Fruit fly (Drosophila melanogaster): Measurements from ENCODE around the gene CG2540.
A peak's percentile ranks its signal among the peaks of the same experiment; 100 is the strongest.

Gene CG2540

DNA sequence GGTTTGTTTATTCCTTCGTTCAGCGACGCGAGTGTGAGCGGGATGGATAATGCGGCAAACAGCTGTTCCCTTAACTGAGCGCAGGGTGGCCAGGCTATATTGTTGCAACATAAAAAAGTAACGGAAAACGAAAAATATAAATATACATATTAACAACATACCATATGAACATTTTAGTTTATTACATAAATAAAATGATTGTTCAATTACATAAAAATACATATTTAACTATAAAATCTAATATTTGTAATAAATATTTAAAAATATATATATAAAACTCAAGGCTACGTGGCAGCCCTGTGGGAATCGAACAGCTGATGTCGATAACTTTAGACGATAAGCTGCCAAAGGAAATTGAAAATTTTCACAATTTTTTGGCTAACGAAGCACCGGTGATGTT lies at the start of gene CG2540, which contains the start of gene Aven:
TSS of gene CG2540 (plus strand) at position 315 of the 400 bp plus-strand sequence.
TSS of gene Aven (minus strand) at position 77 of the 400 bp plus-strand sequence.
- no peak for TF ChIP-seq usp (GFP tag; optimal IDR thresholded peaks at IDR 0.05)
- no peak for TF ChIP-seq CG8478 (optimal IDR thresholded peaks at IDR 0.05)
- no peak for TF ChIP-seq psq (optimal IDR thresholded peaks at IDR 0.05)
- no peak for TF ChIP-seq Dll (optimal IDR thresholded peaks at IDR 0.05)
- TF ChIP-seq pan (optimal IDR thresholded peaks at IDR 0.05) = no peak
- TF ChIP-seq EcR (GFP tag; optimal IDR thresholded peaks at IDR 0.05) = no peak

DNA sequence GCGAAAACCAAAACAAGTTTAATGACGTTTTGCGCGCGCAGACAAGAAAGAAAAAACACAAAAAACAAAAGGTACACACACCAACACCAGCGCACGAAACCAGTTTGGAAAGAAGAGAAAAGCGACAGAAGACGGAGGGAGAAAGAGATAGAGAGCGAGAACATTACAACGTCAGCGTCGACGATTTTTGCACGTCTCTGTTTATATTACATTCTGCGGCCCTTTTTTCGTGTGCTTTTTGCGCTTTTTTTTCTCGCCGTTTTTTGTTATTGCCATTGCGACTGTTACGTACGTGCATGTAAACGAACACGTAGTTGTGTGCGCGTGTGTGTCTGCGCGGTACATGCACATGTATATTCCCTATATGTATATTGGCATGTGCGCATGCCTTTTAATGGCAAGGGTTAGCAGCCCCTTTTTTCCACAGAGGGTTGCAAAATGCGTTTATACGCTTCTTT lies 49.6 kb upstream of the CG2540 start:
- TF ChIP-seq EcR (GFP tag; optimal IDR thresholded peaks at IDR 0.05) (no peak), pan (optimal IDR thresholded peaks at IDR 0.05) (no peak), usp (GFP tag; optimal IDR thresholded peaks at IDR 0.05) (no peak), psq (optimal IDR thresholded peaks at IDR 0.05) (no peak), CG8478 (optimal IDR thresholded peaks at IDR 0.05) (no peak), Dll (optimal IDR thresholded peaks at IDR 0.05) (no peak)

DNA sequence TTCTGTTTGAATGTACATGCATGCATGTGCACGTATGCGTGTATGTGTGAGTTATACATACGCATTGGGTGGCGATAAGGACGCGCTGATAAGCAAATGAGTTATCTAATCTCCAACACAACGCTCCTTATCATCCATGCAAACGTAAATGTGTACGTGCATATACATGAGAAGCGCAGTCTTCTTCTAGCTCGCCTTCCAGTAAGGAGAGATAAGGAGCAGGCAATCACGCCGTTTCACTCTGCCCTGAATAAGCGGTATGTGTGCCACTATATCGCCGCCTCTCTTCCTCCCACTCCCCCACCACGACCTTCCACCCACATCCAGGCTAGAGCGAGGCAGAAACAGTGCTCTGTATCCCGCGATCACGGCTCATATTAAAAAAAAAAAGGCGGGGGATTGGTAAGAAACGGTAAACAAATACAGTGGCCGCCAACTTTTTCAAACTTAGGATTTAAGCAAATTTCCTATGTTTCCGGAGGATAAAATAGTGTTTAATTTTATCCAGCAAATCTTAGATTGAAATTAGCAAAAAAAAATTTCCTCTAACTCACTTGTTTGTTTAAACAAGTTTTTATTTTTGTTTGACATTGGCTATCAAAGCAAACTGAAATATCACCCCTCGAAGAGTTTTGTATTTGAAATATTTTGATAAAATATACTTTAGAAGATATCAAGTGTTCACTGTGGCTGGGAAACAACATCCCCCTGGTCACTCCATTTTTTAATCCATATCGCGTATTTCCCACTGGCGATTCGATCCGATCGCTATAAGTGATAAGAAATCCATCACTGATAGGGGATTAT lies 49.0 kb upstream of the CG2540 start:
- no peak for TF ChIP-seq usp (GFP tag; optimal IDR thresholded peaks at IDR 0.05)
- no peak for TF ChIP-seq psq (optimal IDR thresholded peaks at IDR 0.05)
- no peak for TF ChIP-seq pan (optimal IDR thresholded peaks at IDR 0.05)
- TF ChIP-seq EcR (GFP tag; optimal IDR thresholded peaks at IDR 0.05) = no peak
- no peak for TF ChIP-seq CG8478 (optimal IDR thresholded peaks at IDR 0.05)
- TF ChIP-seq Dll (optimal IDR thresholded peaks at IDR 0.05) = no peak

DNA sequence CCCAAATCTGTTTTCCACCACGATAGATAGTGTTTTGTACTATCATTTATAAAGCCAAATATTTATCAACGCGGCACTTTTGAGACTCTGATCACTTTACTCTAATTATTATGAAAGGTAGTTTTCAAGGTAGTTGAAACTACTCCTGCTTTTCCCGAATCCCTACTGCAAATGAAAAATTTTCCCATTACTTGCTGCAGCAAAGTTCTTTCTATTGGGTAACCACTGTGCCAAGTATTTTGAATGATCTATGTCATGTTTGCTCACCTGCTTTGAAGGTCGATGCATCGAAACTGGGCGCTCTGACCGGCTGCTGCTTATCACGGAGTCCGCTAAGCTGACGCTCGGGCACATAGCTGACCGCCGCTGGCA lies 48.4 kb upstream of the CG2540 start:
- TF ChIP-seq CG8478 (optimal IDR thresholded peaks at IDR 0.05) (no peak), usp (GFP tag; optimal IDR thresholded peaks at IDR 0.05) (no peak), psq (optimal IDR thresholded peaks at IDR 0.05) (no peak), Dll (optimal IDR thresholded peaks at IDR 0.05) (no peak), EcR (GFP tag; optimal IDR thresholded peaks at IDR 0.05) (no peak), pan (optimal IDR thresholded peaks at IDR 0.05) (no peak)

DNA sequence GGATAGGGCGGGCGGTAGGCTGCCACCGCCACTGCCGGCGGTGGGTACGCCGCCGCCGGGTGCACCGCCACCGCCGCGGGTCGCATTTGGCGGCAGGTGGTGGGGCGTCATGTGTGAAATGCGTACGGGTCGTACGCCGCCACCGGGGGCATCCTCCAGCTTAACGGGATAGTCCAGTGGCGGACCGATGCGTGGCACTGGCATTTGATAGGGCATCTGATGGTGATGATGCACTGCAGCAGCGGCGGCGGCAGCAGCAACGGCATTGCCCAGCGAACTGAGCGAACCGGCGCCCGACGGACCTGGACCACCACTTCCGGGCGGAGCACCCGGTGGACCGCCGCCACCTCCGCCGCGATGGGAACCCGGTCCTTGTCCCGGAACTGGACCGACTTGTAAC lies 47.8 kb upstream of the CG2540 start:
- TF ChIP-seq EcR (GFP tag; optimal IDR thresholded peaks at IDR 0.05) (no peak), pan (optimal IDR thresholded peaks at IDR 0.05) (no peak), usp (GFP tag; optimal IDR thresholded peaks at IDR 0.05) (no peak), CG8478 (optimal IDR thresholded peaks at IDR 0.05) (no peak), psq (optimal IDR thresholded peaks at IDR 0.05) (no peak), Dll (optimal IDR thresholded peaks at IDR 0.05) (no peak)

DNA sequence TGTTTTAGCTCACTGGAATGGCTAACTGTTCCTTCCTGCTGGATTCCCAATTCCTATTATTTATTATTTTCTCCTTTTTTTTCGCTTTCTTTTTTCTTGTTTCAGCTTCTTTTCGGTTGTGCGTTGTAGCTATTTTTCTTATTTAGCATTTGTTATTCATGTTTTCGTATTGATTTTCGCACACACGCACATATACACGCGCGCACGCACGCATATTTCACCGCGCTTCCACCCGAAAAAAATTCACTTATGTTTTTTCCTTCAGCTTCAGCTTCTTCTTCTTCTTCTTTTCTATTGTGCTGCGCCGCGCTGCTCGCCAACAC lies 47.1 kb upstream of the CG2540 start:
- no peak for TF ChIP-seq CG8478 (optimal IDR thresholded peaks at IDR 0.05)
- TF ChIP-seq Dll (optimal IDR thresholded peaks at IDR 0.05) = no peak
- TF ChIP-seq pan (optimal IDR thresholded peaks at IDR 0.05) = no peak
- TF ChIP-seq EcR (GFP tag; optimal IDR thresholded peaks at IDR 0.05) = no peak
- no peak for TF ChIP-seq usp (GFP tag; optimal IDR thresholded peaks at IDR 0.05)
- no peak for TF ChIP-seq psq (optimal IDR thresholded peaks at IDR 0.05)

DNA sequence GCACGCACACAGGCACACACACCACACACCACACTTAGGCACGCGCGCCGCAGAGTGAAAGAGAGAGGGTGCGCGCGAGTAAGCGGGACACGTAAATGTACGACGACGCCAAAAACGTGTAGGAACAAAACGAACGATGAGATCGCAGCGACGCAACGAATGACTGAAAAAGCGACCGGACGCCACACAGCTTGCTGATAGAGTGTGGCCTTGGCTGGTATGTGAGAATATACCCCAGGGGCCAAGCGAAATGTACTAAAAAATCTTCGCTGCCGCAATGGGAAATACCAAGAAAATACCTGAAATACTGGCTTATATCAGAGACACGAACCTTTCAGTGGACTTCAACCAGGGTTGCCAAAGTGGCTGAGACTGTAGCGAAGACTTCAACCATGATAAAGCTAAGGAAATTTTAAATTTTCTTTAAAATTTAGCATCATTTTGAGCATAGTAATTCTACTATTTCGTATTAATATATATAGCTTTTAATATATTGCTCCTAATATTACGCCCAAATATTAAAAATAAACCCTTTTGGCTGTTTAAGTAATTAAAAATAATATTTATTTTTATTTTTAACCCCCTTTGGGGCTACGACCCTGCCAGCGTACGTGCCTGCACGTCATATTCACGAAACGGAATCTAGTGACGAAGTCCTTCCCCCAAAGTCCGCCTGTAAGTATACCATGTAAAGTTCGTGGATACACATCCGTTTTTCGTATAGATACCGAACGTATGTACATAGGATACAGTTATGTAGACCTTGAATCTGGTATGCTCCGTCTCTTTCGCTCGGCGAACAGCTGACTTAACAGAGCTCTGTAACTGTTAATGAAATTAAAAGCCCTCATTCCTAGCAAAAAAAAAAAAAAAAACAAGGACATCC lies 46.5 kb upstream of the CG2540 start, which contains the start of gene Pits:
TSS of gene Pits (minus strand) at position 210 of the 886 bp plus-strand sequence.
- no peak for TF ChIP-seq usp (GFP tag; optimal IDR thresholded peaks at IDR 0.05)
- no peak for TF ChIP-seq psq (optimal IDR thresholded peaks at IDR 0.05)
- no peak for TF ChIP-seq pan (optimal IDR thresholded peaks at IDR 0.05)
- no peak for TF ChIP-seq Dll (optimal IDR thresholded peaks at IDR 0.05)
- TF ChIP-seq EcR (GFP tag; optimal IDR thresholded peaks at IDR 0.05) = no peak
- TF ChIP-seq CG8478 (optimal IDR thresholded peaks at IDR 0.05) = no peak

DNA sequence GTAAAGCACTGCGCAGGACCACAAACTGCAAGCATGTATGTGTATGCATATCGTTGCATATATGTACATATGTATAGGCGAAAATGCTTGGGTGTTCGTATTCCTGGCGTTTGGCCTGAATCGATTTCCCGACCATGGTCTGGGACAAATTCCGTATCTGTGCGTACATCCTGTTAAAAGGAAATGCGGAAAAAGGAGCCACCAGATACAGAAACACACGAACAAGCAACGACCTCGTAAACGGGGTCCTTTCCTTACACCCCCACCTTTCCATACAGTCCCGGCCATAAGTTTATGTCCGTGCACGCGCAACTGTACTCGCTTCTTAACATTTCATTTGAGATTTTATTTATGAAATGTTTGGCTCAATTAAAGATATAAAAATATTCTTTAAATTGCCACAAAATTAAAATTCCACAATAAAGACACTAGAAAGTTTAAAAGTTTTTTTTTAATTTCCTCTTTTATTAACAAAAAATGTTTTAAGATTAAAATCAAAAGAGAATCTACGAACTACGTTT lies 45.7 kb upstream of the CG2540 start:
- TF ChIP-seq EcR (GFP tag; optimal IDR thresholded peaks at IDR 0.05) (no peak), psq (optimal IDR thresholded peaks at IDR 0.05) (no peak)

DNA sequence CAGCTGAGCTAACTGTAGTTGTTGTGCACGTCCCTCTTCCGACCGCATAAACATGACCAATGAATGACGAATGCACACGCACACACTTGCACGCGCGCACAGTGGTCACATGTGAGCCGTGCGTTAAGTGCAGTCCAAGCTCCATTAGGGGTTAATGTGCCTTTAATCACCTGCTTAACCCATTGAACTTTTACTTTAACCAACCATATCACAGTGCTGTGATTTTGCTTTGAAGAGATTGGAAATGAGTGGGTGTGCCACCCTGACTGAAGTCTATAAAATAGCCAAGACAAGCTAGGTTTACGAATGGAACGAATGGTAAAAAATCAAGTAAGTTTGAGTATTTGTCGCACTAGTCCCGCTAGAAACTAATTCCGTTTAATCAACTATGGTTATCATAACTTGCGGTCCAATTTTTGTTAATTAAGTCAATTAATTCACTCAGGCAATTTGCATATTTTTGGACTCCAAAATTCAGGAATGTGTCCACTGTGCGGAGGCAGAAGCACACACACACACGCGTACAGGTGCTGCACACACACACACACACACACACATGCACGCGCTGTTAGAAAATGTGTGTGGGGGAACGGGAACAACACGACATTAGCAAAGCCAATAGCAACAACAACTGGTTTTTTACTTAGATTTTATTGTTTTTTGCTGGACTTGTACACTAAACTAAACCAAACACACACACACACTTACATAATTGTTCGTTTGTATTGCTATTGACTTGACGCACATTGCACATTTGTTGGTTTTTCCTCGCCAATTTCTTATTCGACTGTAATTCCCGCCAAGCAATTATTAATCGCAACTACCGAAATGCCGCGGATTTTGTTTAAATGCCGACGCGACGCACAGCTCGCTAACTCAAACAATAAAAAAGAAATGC lies 38.2 kb upstream of the CG2540 start:
- TF ChIP-seq CG8478 (optimal IDR thresholded peaks at IDR 0.05) (peak; percentile 9), Dll (optimal IDR thresholded peaks at IDR 0.05) (no peak), EcR (GFP tag; optimal IDR thresholded peaks at IDR 0.05) (no peak), pan (optimal IDR thresholded peaks at IDR 0.05) (no peak), psq (optimal IDR thresholded peaks at IDR 0.05) (no peak)

DNA sequence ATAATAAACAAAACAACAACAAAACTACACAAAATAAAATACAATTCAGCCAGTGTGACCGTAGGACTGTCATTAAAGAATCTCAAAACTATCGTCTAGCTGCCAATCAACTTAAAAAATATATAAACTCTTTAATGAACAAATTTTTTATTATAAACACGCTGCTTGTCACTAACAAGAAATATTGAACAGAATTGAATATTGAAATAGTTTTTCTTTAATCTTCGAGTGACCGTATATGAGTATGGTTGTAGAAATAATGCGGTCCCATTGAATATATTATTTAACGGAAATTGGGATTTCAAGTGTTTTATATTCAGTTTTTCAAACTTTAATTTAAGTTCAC lies 37.6 kb upstream of the CG2540 start, which contains the start of gene LIMK1:
TSS of gene LIMK1 (minus strand) at position 73 of the 346 bp plus-strand sequence.
- no peak for TF ChIP-seq EcR (GFP tag; optimal IDR thresholded peaks at IDR 0.05)
- TF ChIP-seq psq (optimal IDR thresholded peaks at IDR 0.05) = no peak
- no peak for TF ChIP-seq pan (optimal IDR thresholded peaks at IDR 0.05)
- no peak for TF ChIP-seq CG8478 (optimal IDR thresholded peaks at IDR 0.05)
- no peak for TF ChIP-seq Dll (optimal IDR thresholded peaks at IDR 0.05)
- no peak for TF ChIP-seq usp (GFP tag; optimal IDR thresholded peaks at IDR 0.05)

DNA sequence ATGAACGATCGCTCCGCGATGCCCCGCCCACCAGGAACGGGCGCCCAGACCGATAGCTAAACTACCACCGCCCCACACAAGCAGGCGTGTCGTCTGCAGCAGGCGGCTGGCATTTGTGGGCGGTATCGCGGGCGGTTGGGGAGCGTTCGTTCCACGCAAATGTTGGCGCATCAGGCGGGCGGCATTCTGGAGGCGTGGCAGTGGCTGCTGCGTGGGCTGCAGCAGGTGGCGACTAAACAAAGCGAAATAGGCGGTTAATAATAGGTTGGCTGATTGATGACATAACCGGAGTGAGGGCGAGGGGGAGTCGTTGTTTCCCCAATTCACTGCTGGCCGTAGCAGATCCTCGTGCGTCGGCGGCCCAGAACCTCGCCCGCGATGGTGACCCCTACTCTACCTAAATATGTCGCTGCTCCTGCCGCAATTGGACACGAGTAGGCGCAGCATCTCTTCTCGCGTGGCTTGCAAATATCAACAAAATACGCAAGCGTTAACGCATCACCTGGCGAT lies 34.5 kb upstream of the CG2540 start:
- TF ChIP-seq usp (GFP tag; optimal IDR thresholded peaks at IDR 0.05) (no peak), Dll (optimal IDR thresholded peaks at IDR 0.05) (peak; percentile 30), pan (optimal IDR thresholded peaks at IDR 0.05) (no peak), CG8478 (optimal IDR thresholded peaks at IDR 0.05) (no peak), EcR (GFP tag; optimal IDR thresholded peaks at IDR 0.05) (no peak)
